Fruit fly (Drosophila melanogaster): Measurements from ENCODE around the gene CG3407.
A peak's percentile ranks its signal among the peaks of the same experiment; 100 is the strongest.

The CG3407 gene

DNA sequence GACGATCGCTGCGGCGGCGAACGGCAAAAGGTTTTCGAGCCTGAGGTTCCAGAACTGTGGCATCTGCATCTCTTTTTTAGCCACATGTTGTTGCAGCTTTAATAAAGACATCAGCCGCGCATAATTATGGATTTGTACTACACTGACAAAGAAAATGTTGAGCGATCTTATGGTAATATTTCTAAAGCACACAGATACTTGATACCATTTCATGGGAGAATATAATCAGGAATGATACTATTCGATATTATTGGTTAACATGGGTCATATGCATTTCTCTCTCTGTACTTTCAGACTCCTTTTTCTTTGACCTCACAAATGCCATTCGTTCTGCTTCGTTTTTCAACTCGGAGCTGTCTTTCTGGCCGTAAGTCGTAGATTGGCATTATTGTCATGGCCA is 38.9 kb upstream of the CG3407 start (continued):
- TF ChIP-seq Hand (GFP tag; optimal IDR thresholded peaks at IDR 0.05) (no peak), CG12236 (GFP tag; optimal IDR thresholded peaks at IDR 0.05) (peak; percentile 30), ewg (GFP tag; optimal IDR thresholded peaks at IDR 0.05) (peak; percentile 14), Dip3 (GFP tag; optimal IDR thresholded peaks at IDR 0.05) (no peak), HLH4C (GFP tag; IDR thresholded peaks at IDR 0.05; ENCODE audit: partially characterized antibody) (no peak), slp2 (GFP tag; optimal IDR thresholded peaks at IDR 0.05) (peak; percentile 14), CG30403 (GFP tag; optimal IDR thresholded peaks at IDR 0.05) (peak; percentile 19), crol (GFP tag; IDR thresholded peaks at IDR 0.05) (no peak), Jarid2 (GFP tag; optimal IDR thresholded peaks at IDR 0.05) (no peak), CG10267 (tag; optimal IDR thresholded peaks at IDR 0.05) (peak; percentile 62), kni (GFP tag; optimal IDR thresholded peaks at IDR 0.05) (no peak), CG11398 (GFP tag; optimal IDR thresholded peaks at IDR 0.05) (no peak), Mes4 (GFP tag; optimal IDR thresholded peaks at IDR 0.05) (peak; percentile 23), CG11093 (GFP tag; IDR thresholded peaks at IDR 0.05) (no peak), oc (tag; optimal IDR thresholded peaks at IDR 0.05) (no peak), Meics (GFP tag; optimal IDR thresholded peaks at IDR 0.05) (no peak), CG8388 (GFP tag; optimal IDR thresholded peaks at IDR 0.05) (peak; percentile 52), Awh (GFP tag; IDR thresholded peaks at IDR 0.05) (0 out of 2 replicates have a peak, but pooled peaks have one; percentile 13), D (optimal IDR thresholded peaks at IDR 0.05) (no peak), D (GFP tag; optimal IDR thresholded peaks at IDR 0.05) (peak; percentile 61), CG1233 (GFP tag; optimal IDR thresholded peaks at IDR 0.05) (no peak), CG3995 (GFP tag; optimal IDR thresholded peaks at IDR 0.05) (no peak), Atf6 (GFP tag; IDR thresholded peaks at IDR 0.05) (no peak), CG9437 (GFP tag; optimal IDR thresholded peaks at IDR 0.05) (no peak), CG16863 (GFP tag; optimal IDR thresholded peaks at IDR 0.05) (peak; percentile 38), CG8478 (optimal IDR thresholded peaks at IDR 0.05) (no peak), CG16779 (GFP tag; IDR thresholded peaks at IDR 0.05) (no peak), nau (GFP tag; optimal IDR thresholded peaks at IDR 0.05) (no peak), CG11695 (GFP tag; IDR thresholded peaks at IDR 0.05) (no peak), CG18764 (GFP tag; optimal IDR thresholded peaks at IDR 0.05) (peak; percentile 30), vfl (GFP tag; optimal IDR thresholded peaks at IDR 0.05) (no peak), CG15479 (GFP tag; optimal IDR thresholded peaks at IDR 0.05) (no peak), CG7556 (GFP tag; optimal IDR thresholded peaks at IDR 0.05) (peak; percentile 12), slbo (GFP tag; IDR thresholded peaks at IDR 0.05) (no peak), CG34422 (GFP tag; IDR thresholded peaks at IDR 0.05) (no peak), CG14667 (GFP tag; IDR thresholded peaks at IDR 0.05) (0 out of 2 replicates have a peak, but pooled peaks have one; percentile 38), CG8089 (GFP tag; optimal IDR thresholded peaks at IDR 0.05) (no peak), CG10209 (GFP tag; optimal IDR thresholded peaks at IDR 0.05) (no peak), Antp (GFP tag; optimal IDR thresholded peaks at IDR 0.05) (peak; percentile 45), Deaf1 (tag; optimal IDR thresholded peaks at IDR 0.05) (no peak), row (GFP tag; IDR thresholded peaks at IDR 0.05) (peak; percentile 52; the same call in 2 of the 3 replicates), otp (GFP tag; IDR thresholded peaks at IDR 0.05) (no peak), NfI (GFP tag; optimal IDR thresholded peaks at IDR 0.05) (peak; percentile 0), sens-2 (GFP tag; IDR thresholded peaks at IDR 0.05) (no peak), Oaz (GFP tag; IDR thresholded peaks at IDR 0.05) (no peak), Xbp1 (GFP tag; optimal IDR thresholded peaks at IDR 0.05) (peak; percentile 35), bcd (GFP tag; optimal IDR thresholded peaks at IDR 0.05) (no peak), D19A (tag; optimal IDR thresholded peaks at IDR 0.05) (no peak), psq (GFP tag; optimal IDR thresholded peaks at IDR 0.05) (no peak), Max (GFP tag; optimal IDR thresholded peaks at IDR 0.05) (no peak), p53 (GFP tag; optimal IDR thresholded peaks at IDR 0.05) (no peak), tll (GFP tag; optimal IDR thresholded peaks at IDR 0.05) (no peak)

Data from whole organism, embryonic.